Worm (Caenorhabditis elegans) whole organism, early embryonic: ENCODE measurements around the gene let-268.

Experiments used
- B0310.2 ChIP-seq: sonication (generic microtip); optimal IDR thresholded peaks from 2 replicates; lab custom pipeline; 2016; ENCODE audit warnings: mild to moderate bottlenecking, missing genetic modification characterization, missing compliant biosample characterization
- F13C5.2 ChIP-seq: sonication (generic microtip); optimal IDR thresholded peaks from 2 replicates; lab custom pipeline; 2017; ENCODE audit warnings: mild to moderate bottlenecking, missing genetic modification characterization, inconsistent platforms, missing compliant biosample characterization
- aly-1 ChIP-seq: sonication (generic microtip); optimal IDR thresholded peaks from 2 replicates; lab custom pipeline; 2016; ENCODE audit warnings: missing genetic modification characterization, missing compliant biosample characterization
- ama-1 ChIP-seq: fragments of 150-350 bp; optimal IDR thresholded peaks from 2 replicates; lab custom pipeline; 2014
- ceh-13 ChIP-seq: fragments of 200-800 bp; sonication (Bioruptor generic); optimal IDR thresholded peaks from 2 replicates; lab custom pipeline; 2018; ENCODE audit warnings: mild to moderate bottlenecking, missing genetic modification characterization, missing compliant biosample characterization
- ceh-36 ChIP-seq: sonication (generic microtip); optimal IDR thresholded peaks from 2 replicates; lab custom pipeline; 2016; ENCODE audit warnings: missing genetic modification characterization, inconsistent platforms, missing compliant biosample characterization
- ets-7 ChIP-seq: sonication (generic microtip); optimal IDR thresholded peaks from 2 replicates; lab custom pipeline; 2016; ENCODE audit warnings: missing genotype, missing genetic modification characterization, missing compliant biosample characterization
- flt-1 ChIP-seq: fragments of 200-800 bp; sonication (Bioruptor generic); IDR thresholded peaks from 2 replicates; pipeline ENCODE4 v1.3.6; 2022; ENCODE audit warnings: missing genetic modification characterization, missing compliant biosample characterization
- hmbx-1 ChIP-seq: sonication (generic microtip); optimal IDR thresholded peaks from 2 replicates; lab custom pipeline; 2016; ENCODE audit warnings: mild to moderate bottlenecking, missing genetic modification characterization, missing compliant biosample characterization
- hmg-4 ChIP-seq: fragments of 200-800 bp; sonication (Bioruptor generic); optimal IDR thresholded peaks from 2 replicates; lab custom pipeline; 2018; ENCODE audit warnings: mild to moderate bottlenecking, missing genetic modification characterization, missing compliant biosample characterization
- hnd-1 ChIP-seq: sonication (generic microtip); optimal IDR thresholded peaks from 2 replicates; lab custom pipeline; 2016; ENCODE audit warnings: missing genetic modification characterization, missing compliant biosample characterization
- pes-1 ChIP-seq: fragments of 200-800 bp; sonication (Bioruptor generic); IDR thresholded peaks from 2 replicates; pipeline ENCODE4 v1.3.6; 2022; ENCODE audit warnings: missing genetic modification reagents, missing genetic modification characterization, missing compliant biosample characterization
- scrt-1 ChIP-seq: fragments of 200-800 bp; sonication (Bioruptor generic); IDR thresholded peaks from 2 replicates; pipeline ENCODE4 v1.3.6; 2022; ENCODE audit warnings: missing genetic modification characterization, missing compliant biosample characterization
- sea-1 ChIP-seq: fragments of 200-800 bp; sonication (Bioruptor generic); conservative IDR thresholded peaks from 2 replicates; pipeline ENCODE4 v1.3.6; 2022; ENCODE audit warnings: missing genetic modification characterization, missing compliant biosample characterization
- tbx-11 ChIP-seq: fragments of 200-800 bp; sonication (Bioruptor generic); IDR thresholded peaks from 2 replicates; pipeline ENCODE4 v1.3.6; 2022; ENCODE audit warnings: missing genetic modification characterization, missing compliant biosample characterization
- tbx-37 ChIP-seq: fragments of 200-800 bp; sonication (Bioruptor generic); conservative IDR thresholded peaks from 2 replicates; pipeline ENCODE4 v1.3.6; 2022; ENCODE audit warnings: missing genetic modification reagents, missing genetic modification characterization, missing compliant biosample characterization
- tra-4 ChIP-seq: sonication (generic microtip); optimal IDR thresholded peaks from 2 replicates; lab custom pipeline; 2017; ENCODE audit warnings: missing genetic modification characterization, missing compliant biosample characterization

The let-268 gene

DNA sequence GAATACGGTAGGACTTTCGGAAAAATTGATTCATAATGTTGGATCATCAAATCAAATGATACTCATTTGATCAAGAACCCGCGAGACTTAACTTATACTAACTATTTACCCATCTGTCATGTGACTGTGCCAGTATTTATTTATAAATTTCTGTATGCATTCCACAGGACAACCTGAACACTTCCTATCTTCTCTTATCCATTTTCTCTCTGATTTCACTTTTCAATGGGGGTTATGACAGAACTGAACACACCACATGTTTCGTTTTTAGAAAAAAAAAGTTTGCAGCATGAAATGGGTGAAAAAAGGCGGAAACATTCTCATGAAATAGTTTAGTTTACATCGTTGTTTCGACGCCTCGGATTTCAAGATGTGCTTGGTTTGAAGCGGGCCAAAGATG is 22.3 kb downstream of the let-268 start:
- no peak for TF ChIP-seq hmbx-1 (tag; lab: Kevin White, UChicago)
- TF ChIP-seq ama-1 (lab: Kevin White, UChicago), result no peak
- no peak for TF ChIP-seq pes-1
- no peak for TF ChIP-seq ceh-13 (GFP tag; lab: Kevin White, UChicago)
- TF ChIP-seq sea-1 (GFP tag; lab: Robert Waterston, UW), result no peak
- TF ChIP-seq tbx-37 (GFP tag; lab: Robert Waterston, UW), result no peak
- TF ChIP-seq ceh-36 (tag; lab: Kevin White, UChicago), result no peak
- no peak for TF ChIP-seq ets-7 (tag; lab: Kevin White, UChicago)
- no peak for TF ChIP-seq hnd-1 (tag; lab: Kevin White, UChicago)
- TF ChIP-seq flt-1 (GFP tag; lab: Robert Waterston, UW), result no peak

DNA sequence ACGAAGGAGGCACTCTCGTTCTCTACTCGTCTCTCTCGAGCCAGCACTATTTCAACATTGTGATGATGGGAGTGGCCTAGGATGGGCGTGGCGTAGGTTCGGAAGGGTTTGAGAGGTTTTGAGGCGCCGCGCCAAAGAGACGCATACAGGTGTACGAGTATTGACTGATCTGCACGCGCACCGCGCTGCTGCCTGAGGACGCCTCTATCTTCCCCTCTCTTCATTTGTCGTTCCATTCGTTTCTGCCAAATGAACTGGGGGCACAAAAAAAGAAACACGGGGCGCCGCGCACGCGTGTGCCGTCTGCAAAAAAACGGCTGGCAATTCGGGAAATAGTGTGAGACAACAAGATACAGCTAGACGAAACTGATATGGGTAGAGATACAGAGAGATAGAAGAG is 23.8 kb downstream of the let-268 start, which contains the start of gene lec-2:
Gene lec-2 (minus strand): TSS at position 171 of the 400 bp plus-strand sequence.
- no peak for TF ChIP-seq flt-1 (GFP tag; lab: Robert Waterston, UW)
- peak; percentile 0 for TF ChIP-seq aly-1

DNA sequence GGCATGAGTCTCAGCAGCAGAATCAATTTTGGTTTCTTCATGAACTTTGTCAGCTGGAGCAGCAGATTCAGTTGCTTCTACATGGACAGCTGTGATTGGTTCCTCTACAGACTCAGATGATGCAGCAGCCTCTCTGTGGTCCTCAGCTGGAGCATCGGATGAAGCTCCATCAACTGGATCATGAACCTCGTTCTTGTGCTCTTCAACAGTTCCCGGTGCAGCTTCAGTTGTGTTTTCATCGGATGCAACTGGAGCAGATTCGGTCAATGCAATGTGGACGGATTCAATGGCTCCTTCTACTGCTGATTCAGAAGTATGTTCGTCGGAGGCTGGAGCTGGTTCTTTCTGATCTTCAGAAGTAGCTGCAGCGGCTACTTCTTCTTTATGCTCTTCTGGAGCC is 25.4 kb downstream of the let-268 start:
- TF ChIP-seq aly-1 (no peak), ceh-36 (tag; lab: Kevin White, UChicago) (no peak), hmg-4 (GFP tag; lab: Kevin White, UChicago) (no peak), ets-7 (tag; lab: Kevin White, UChicago) (no peak), F13C5.2 (no peak), tbx-11 (GFP tag; lab: Robert Waterston, UW) (no peak), B0310.2 (no peak)

DNA sequence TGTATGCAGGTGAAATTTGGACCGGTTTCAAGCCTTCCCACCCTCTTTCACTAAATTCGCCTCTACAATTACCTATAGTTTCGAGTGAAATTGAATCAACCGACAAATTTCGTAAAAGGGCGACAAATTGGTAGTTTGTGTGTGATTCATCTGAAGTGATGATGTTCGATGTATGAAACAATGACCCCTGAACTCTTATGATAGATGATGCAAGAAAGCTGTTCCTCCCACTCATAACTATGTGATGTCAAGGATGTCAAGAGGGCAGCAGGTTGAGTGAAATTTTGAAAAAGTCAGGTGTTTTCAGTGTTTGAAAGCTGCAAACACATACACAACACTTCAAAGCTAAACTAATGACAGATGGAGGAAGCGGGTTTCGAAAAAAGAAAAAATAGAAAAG is 27.3 kb downstream of the let-268 start:
- TF ChIP-seq aly-1 (no peak), ets-7 (tag; lab: Kevin White, UChicago) (no peak), hmg-4 (GFP tag; lab: Kevin White, UChicago) (no peak), F13C5.2 (no peak), ceh-13 (GFP tag; lab: Kevin White, UChicago) (no peak), flt-1 (GFP tag; lab: Robert Waterston, UW) (no peak), tbx-11 (GFP tag; lab: Robert Waterston, UW) (no peak)

DNA sequence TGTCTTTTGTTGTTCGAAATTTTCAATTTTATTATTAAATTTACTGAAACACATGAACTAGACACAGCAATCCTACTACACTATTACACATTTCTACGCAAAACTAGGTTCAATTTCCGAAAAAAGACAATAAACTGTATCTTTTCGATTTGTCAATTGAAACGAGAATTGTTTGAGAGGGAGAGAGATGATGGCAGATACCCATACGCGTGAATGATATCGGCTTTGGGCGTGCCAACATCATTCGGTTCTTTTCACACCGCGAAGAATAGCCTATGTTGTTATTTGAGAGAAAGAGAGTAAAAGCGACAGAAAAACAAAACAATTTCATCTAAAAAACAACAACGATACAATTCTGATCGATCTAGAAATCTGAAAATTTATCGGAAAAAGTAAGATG is 28.0 kb downstream of the let-268 start:
- TF ChIP-seq ceh-13 (GFP tag; lab: Kevin White, UChicago) (no peak), tbx-37 (GFP tag; lab: Robert Waterston, UW) (no peak), tra-4 (tag; lab: Kevin White, UChicago) (no peak), flt-1 (GFP tag; lab: Robert Waterston, UW) (no peak), tbx-11 (GFP tag; lab: Robert Waterston, UW) (no peak), B0310.2 (no peak), scrt-1 (GFP tag; lab: Robert Waterston, UW) (no peak), F13C5.2 (no peak), hmbx-1 (tag; lab: Kevin White, UChicago) (no peak), ama-1 (lab: Kevin White, UChicago) (no peak), hnd-1 (tag; lab: Kevin White, UChicago) (no peak), pes-1 (no peak)

DNA sequence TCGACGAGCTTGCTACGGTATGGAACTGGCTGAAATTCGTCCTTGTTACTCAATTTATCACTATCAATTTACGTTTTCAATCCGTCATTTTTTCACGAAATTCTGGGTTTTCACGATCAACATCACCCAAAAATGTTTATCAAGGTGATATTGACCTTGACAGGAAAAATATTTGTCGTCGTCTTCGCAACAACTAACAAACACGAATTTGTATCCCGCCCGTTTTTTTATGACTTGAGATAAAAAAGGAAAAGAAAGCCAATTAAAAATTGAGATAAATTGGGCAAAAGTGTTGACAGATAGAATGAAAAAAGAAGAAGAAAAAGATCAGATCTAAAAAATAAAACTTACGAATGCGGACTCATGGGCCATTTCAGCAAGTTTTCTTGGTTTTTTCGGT is 28.9 kb downstream of the let-268 start:
- TF ChIP-seq ceh-36 (tag; lab: Kevin White, UChicago) (no peak), flt-1 (GFP tag; lab: Robert Waterston, UW) (no peak), hmbx-1 (tag; lab: Kevin White, UChicago) (no peak), sea-1 (GFP tag; lab: Robert Waterston, UW) (no peak), aly-1 (no peak), tra-4 (tag; lab: Kevin White, UChicago) (no peak), ama-1 (lab: Kevin White, UChicago) (no peak)

DNA sequence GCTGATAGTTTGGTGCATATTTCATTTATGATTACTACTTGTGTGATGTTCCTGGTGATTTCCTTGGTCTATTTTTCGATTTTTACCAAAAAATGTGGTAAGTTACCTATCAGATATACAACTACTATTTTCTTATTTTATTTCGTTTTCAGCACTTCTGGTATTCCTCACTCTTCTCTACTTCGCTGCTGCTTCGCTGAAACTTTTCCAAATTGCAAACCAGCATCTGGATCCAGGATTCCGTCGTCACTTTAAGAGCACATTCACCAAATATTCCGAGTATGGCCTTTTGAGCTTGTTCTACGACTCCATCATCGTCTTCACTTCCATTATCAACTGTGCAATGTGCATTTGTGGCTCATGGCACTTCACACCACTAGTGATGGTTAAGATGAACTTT is 31.2 kb downstream of the let-268 start:
- no peak for TF ChIP-seq ama-1 (lab: Kevin White, UChicago)
- no peak for TF ChIP-seq aly-1
- no peak for TF ChIP-seq hnd-1 (tag; lab: Kevin White, UChicago)
- TF ChIP-seq tbx-37 (GFP tag; lab: Robert Waterston, UW), result no peak
- no peak for TF ChIP-seq tbx-11 (GFP tag; lab: Robert Waterston, UW)
- TF ChIP-seq pes-1, result no peak
- TF ChIP-seq sea-1 (GFP tag; lab: Robert Waterston, UW), result no peak
- TF ChIP-seq tra-4 (tag; lab: Kevin White, UChicago), result no peak
- no peak for TF ChIP-seq ceh-13 (GFP tag; lab: Kevin White, UChicago)
- no peak for TF ChIP-seq ceh-36 (tag; lab: Kevin White, UChicago)

DNA sequence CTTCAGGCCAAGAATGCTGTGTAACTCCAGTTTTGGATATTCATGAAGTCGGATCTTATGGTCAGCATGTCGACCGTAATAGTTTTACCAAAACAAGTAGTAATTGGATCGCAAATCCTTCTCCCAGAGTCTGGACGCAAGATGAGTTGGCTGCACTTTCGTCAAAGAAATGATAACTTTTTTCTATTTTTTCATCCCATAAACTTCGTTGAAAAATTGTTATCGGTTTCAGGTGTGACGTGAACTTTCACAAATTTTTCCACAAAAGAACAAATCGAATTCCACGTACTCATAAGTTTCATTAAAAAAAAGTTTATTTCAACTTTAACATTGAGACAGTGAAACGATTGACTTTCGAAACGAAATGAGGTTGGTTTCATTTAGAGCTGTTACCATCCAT is 31.9 kb downstream of the let-268 start, which contains the start of gene ZK892.5:
Gene ZK892.5 (plus strand): TSS at position 301 of the 400 bp plus-strand sequence.
- no peak for TF ChIP-seq tbx-11 (GFP tag; lab: Robert Waterston, UW)
- no peak for TF ChIP-seq ets-7 (tag; lab: Kevin White, UChicago)
- no peak for TF ChIP-seq hnd-1 (tag; lab: Kevin White, UChicago)
- no peak for TF ChIP-seq tbx-37 (GFP tag; lab: Robert Waterston, UW)
- TF ChIP-seq scrt-1 (GFP tag; lab: Robert Waterston, UW), result no peak
- TF ChIP-seq hmbx-1 (tag; lab: Kevin White, UChicago), result no peak
- TF ChIP-seq B0310.2, result no peak
- TF ChIP-seq flt-1 (GFP tag; lab: Robert Waterston, UW), result no peak
- no peak for TF ChIP-seq pes-1
